Worm (Caenorhabditis elegans): ENCODE data around the gene lin-8.

- TF ChIP-seq nhr-77 (tag; optimal IDR thresholded peaks at IDR 0.05) (no peak), nhr-237 (tag; optimal IDR thresholded peaks at IDR 0.05) (no peak), mdl-1 (tag; optimal IDR thresholded peaks at IDR 0.05) (no peak), elt-3 (tag; optimal IDR thresholded peaks at IDR 0.05) (no peak), snpc-4 (tag; optimal IDR thresholded peaks at IDR 0.05) (no peak)
Observed at ce11 chrII:3024655-3025054, 32.0 kb upstream of the lin-8 start.

All from whole organism, L3 larva.